Fruit fly (Drosophila melanogaster) whole organism: ENCODE measurements around the gene CG15390.

Source experiments
- CG8478 ChIP-seq: fragments of >200 bp; optimal IDR thresholded peaks from 2 replicates; lab custom pipeline; 2018; ENCODE audit warnings: inconsistent platforms
- Dll ChIP-seq: fragments of >200 bp; optimal IDR thresholded peaks from 2 replicates; lab custom pipeline; 2017
- pan ChIP-seq: fragments of >200 bp; optimal IDR thresholded peaks from 2 replicates; lab custom pipeline; 2017
- psq ChIP-seq: fragments of >200 bp; optimal IDR thresholded peaks from 2 replicates; lab custom pipeline; 2017
- usp ChIP-seq: fragments of >200 bp; optimal IDR thresholded peaks from 2 replicates; lab custom pipeline; 2017; ENCODE audit warnings: missing biosample characterization, missing genetic modification characterization, mixed read lengths

dm6 chr2L:2417865-2418264 lies 43.4 kb downstream of the CG15390 start, which contains the start of gene CG34448:
- no peak for TF ChIP-seq pan
- TF ChIP-seq Dll = no peak
- no peak for TF ChIP-seq psq (lab: Kevin White, UChicago)
- no peak for TF ChIP-seq CG8478 (lab: Kevin White, UChicago)
- TF ChIP-seq usp (GFP tag; lab: Kevin White, UChicago) = no peak
